Worm (Caenorhabditis elegans) whole organism, L4 larva: Measurements from ENCODE around the gene F58D2.3.

ENCODE experiments used
- dpl-1 ChIP-seq: fragments of 150-350 bp; optimal IDR thresholded peaks from 2 replicates; lab custom pipeline; 2014; ENCODE audit warnings: missing biosample characterization, missing genetic modification reagents, missing genetic modification characterization
- fkh-10 ChIP-seq: fragments of 150-350 bp; optimal IDR thresholded peaks from 2 replicates; lab custom pipeline; 2014; ENCODE audit warnings: missing biosample characterization, missing genetic modification reagents, missing genetic modification characterization
- php-3 ChIP-seq: fragments of 200-800 bp; sonication (Bioruptor generic); IDR thresholded peaks from 2 replicates; pipeline ENCODE4 v1.3.6; 2022; ENCODE audit warnings: missing genetic modification reagents, missing genetic modification characterization, missing compliant biosample characterization

DNA sequence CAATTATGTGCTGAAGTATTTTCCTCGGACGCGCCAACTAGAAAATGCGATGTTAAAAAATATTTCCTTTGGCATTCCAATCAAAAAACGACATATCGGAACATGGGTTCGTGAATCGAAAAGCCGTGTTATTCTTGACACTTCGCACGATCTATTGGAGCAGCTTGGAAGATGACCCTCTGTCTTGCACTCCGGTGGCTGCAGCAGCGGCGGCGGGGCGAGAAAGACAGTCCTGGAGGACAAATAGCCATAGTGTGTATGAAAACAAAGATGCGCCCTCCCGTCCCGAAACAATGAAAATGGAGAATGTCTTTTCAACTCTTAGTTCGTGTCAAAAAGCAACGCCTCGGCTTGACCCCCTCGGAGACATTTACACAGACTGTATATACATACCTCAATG, 13.1 kb downstream of the F58D2.3 start:
- no peak for TF ChIP-seq php-3 (GFP tag; lab: Robert Waterston, UW)
- TF ChIP-seq fkh-10 (GFP tag; lab: Kevin White, UChicago): no peak
- TF ChIP-seq dpl-1 (GFP tag; lab: Kevin White, UChicago): no peak
